Worm (Caenorhabditis elegans): Measurements from ENCODE around the gene srw-53.
"Not testable (repeated sequence)": the region's sequence is repeated elsewhere in the genome, so short reads cannot be mapped to it uniquely, and the experiment has no call there.

srw-53 gene

DNA sequence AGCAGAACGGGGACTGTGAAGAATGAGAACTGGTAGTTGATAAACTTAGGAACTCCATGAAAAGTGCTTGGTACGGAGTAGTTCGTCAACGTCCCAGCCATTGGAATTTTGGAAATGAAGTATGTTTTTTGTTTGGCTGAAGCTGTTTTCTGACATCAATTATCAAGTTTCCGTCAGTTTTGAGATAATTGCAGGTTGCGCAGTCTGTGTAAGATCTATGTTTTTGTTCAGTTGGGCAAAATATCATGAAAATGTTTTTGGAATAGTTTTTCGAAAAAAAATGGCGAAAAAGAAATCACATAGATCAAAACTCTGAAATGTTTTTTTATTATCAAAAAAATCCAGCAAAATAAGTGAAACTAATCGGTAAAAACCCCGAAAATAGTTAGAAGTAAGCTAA is 31.6 kb downstream of the srw-53 start, which contains the start of gene sru-22:
TSS of gene sru-22 (minus strand) at position 101 of the 400 bp plus-strand sequence.
- TF ChIP-seq F13C5.2 (tag; optimal IDR thresholded peaks at IDR 0.05): no peak
- TF ChIP-seq hmbx-1 (tag; optimal IDR thresholded peaks at IDR 0.05): no peak
- TF ChIP-seq ceh-36 (tag; optimal IDR thresholded peaks at IDR 0.05): no peak

DNA sequence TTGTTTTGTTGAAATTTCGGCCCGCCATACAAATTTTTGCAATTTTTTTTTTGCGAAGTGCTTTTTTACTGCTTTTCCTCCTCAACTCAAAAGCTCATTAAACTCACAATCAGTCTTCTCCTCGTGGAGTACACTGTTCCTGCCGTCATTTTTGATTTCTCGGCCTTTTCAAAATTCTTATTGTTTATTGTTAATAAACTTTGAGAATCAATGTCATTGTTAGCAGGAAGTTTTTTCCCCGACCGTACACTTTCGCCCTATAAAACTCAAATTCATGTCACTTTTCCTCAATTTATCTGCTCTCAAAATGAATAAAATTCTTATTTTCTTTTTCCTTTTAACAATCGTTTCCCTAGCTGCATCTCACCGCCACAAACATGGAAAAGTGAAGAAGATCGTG is 32.6 kb downstream of the srw-53 start, which contains the start of gene clec-232:
TSS of gene clec-232 (plus strand) at position 301 of the 400 bp plus-strand sequence.
- TF ChIP-seq flt-1 (GFP tag; IDR thresholded peaks at IDR 0.05) (no peak), hnd-1 (tag; optimal IDR thresholded peaks at IDR 0.05) (no peak), tra-4 (tag; optimal IDR thresholded peaks at IDR 0.05) (no peak), scrt-1 (GFP tag; IDR thresholded peaks at IDR 0.05) (no peak), ets-7 (tag; optimal IDR thresholded peaks at IDR 0.05) (no peak), F13C5.2 (tag; optimal IDR thresholded peaks at IDR 0.05) (no peak), aly-1 (tag; optimal IDR thresholded peaks at IDR 0.05) (no peak), ceh-36 (tag; optimal IDR thresholded peaks at IDR 0.05) (no peak), B0310.2 (tag; optimal IDR thresholded peaks at IDR 0.05) (no peak), tbx-11 (GFP tag; IDR thresholded peaks at IDR 0.05) (no peak), pes-1 (GFP tag; IDR thresholded peaks at IDR 0.05) (no peak), sea-1 (GFP tag; conservative IDR thresholded peaks at IDR 0.05) (no peak), hmbx-1 (tag; optimal IDR thresholded peaks at IDR 0.05) (no peak), tbx-37 (GFP tag; conservative IDR thresholded peaks at IDR 0.05) (no peak), ceh-13 (GFP tag; optimal IDR thresholded peaks at IDR 0.05) (no peak), hmg-4 (GFP tag; optimal IDR thresholded peaks at IDR 0.05) (no peak), ama-1 (optimal IDR thresholded peaks at IDR 0.05) (no peak)

DNA sequence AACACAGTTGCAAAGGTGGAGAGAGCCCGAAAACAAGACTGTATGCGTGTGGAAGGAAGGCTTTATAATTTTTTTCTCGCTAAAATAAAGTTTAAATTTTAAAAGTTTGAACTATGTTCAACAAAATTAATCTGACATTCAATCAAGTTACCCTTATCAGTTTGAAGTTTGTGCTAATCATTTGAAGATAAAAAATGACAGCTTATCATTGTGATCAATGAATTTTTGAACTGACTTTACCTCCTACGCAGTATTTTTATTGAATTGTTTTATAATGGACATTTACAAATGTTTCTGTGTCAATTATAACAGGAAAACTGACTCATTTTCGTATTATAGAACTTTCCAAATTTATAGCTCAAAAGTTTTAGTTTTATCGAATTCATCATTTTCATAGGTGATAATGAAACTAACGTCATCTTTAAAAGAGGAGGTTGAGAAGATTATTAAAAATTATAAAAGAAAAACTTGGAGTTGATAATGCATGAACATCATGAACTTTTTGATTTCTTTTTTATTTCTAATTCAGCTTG is 35.1 kb downstream of the srw-53 start, which contains the start of gene oac-20:
TSS of gene oac-20 (plus strand) at position 483 of the 533 bp plus-strand sequence.
- TF ChIP-seq aly-1 (tag; optimal IDR thresholded peaks at IDR 0.05) (no peak), tbx-11 (GFP tag; IDR thresholded peaks at IDR 0.05) (no peak), ets-7 (tag; optimal IDR thresholded peaks at IDR 0.05) (no peak), F13C5.2 (tag; optimal IDR thresholded peaks at IDR 0.05) (no peak), tra-4 (tag; optimal IDR thresholded peaks at IDR 0.05) (no peak), hmbx-1 (tag; optimal IDR thresholded peaks at IDR 0.05) (no peak), hnd-1 (tag; optimal IDR thresholded peaks at IDR 0.05) (no peak), hmg-4 (GFP tag; optimal IDR thresholded peaks at IDR 0.05) (no peak), scrt-1 (GFP tag; IDR thresholded peaks at IDR 0.05) (no peak)

DNA sequence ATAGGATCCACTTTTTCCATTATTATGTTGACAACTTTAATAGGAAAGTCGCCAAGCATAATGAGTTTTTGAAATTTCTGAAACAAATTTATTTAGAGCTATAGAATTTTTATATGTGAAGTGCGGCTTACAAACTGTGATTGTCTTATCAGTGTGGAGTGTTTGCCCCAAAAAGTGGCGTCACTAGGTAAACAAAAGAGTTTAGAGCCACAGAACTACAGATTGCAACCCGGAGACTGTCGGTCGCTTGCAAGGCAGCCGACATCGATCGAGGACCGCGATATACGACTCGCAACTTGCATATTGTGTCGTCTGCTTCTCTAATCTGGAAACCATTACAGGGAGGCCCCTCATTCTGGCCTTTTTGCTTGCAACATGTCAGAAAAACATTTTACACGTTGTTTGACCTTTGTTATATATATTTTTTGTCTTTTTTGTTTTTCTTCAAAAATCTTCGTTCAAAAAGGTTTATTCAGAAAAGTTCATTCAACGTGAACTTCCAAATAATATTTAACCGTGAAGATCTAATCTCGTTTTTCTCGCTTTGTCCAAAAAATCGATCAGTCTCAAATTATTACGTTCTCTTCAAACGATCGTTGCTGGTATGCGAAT is 39.6 kb downstream of the srw-53 start, which contains the start of the genes fbxa-99 and F36G9.13:
TSS of gene fbxa-99 (minus strand) at position 122 of the 612 bp plus-strand sequence.
TSS of gene F36G9.13 (plus strand) at position 562 of the 612 bp plus-strand sequence.
- TF ChIP-seq ets-7 (tag; optimal IDR thresholded peaks at IDR 0.05) (no peak), tbx-37 (GFP tag; conservative IDR thresholded peaks at IDR 0.05) (no peak), tra-4 (tag; optimal IDR thresholded peaks at IDR 0.05) (no peak)

DNA sequence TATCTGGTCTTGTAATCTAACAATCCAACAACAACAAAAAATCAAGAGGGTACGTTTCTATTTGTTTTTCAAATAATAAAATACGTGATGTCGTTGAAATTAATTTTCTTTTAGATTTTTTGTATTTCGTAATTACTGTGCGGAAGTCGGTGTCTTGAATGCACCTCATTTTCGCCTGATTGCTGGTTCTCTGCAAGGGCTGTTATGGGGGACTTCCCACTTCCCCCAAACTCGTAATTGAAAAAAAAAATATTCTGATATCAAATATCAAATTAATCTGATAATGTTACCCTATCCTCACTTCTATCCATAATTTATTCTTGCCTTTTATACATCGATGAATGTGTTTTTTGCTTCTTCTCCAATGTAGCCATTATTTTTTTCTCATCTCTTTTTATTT is 44.8 kb downstream of the srw-53 start, which contains the start of gene F36G9.15:
TSS of gene F36G9.15 (minus strand) at position 101 of the 400 bp plus-strand sequence.
- no peak for TF ChIP-seq pes-1 (GFP tag; IDR thresholded peaks at IDR 0.05)
- no peak for TF ChIP-seq tbx-11 (GFP tag; IDR thresholded peaks at IDR 0.05)
- TF ChIP-seq ama-1 (optimal IDR thresholded peaks at IDR 0.05): no peak
- no peak for TF ChIP-seq ets-7 (tag; optimal IDR thresholded peaks at IDR 0.05)
- no peak for TF ChIP-seq sea-1 (GFP tag; conservative IDR thresholded peaks at IDR 0.05)
- no peak for TF ChIP-seq hmg-4 (GFP tag; optimal IDR thresholded peaks at IDR 0.05)
- TF ChIP-seq aly-1 (tag; optimal IDR thresholded peaks at IDR 0.05): no peak

DNA sequence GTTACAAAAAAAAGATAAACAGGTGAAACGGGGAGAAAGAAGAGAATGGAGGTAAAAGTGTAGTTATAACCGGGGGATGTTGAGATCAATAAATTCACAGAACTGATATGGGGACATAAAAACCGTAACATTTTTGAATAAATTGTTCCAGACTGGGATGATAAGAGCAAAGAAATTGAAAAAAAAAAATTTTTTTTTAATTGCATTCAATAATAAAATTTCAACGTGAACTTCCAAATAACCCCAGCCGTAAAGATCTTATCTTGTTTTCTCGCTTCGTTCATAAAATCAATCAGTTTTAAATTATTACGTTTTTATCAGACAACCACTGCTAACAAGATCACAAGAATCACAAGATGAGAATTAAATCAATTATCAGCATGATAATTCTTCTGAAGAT is 48.6 kb downstream of the srw-53 start, which contains the start of gene C06C6.7:
TSS of gene C06C6.7 (plus strand) at position 301 of the 400 bp plus-strand sequence.
- not testable (repeated sequence) for TF ChIP-seq tbx-37 (GFP tag; conservative IDR thresholded peaks at IDR 0.05); scrt-1 (GFP tag; IDR thresholded peaks at IDR 0.05); sea-1 (GFP tag; conservative IDR thresholded peaks at IDR 0.05)
